In the genomic region with DNA sequence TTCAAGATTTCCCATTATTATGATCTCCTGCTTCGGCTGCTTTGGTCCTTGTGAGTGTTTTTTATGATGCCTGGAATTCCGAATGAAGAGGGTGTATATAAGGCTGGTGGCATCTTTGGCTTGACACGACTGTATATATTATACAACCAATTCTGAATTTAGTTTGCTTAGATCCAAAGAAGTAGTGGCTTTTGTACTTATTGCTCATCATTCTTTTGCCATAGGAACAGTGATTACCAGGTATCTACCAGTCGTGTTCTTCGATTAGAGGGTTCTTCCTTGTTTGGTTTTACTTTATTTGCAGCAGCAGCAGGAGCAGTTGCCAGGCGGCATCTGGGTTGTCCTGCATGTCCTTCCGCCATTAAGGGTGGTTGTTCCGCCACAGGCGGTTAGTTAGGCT, we compare ENCODE assay signal across 2 fruit fly cellular contexts.
TF ChIP-seq lines count a peak whose summit lies in the region.

No protein-coding gene starts in this region.

TF ChIP-seq in whole organism, embryonic, 481 proteins besides CTCF, POLR2A, EP300 and RAD21 (continued from another document and continues in another):
- no peak for TF ChIP-seq lov (optimal IDR thresholded peaks at IDR 0.05; lab: Kevin White, UChicago)
- TF ChIP-seq lov (GFP tag; IDR thresholded peaks at IDR 0.05; lab: Robert Waterston, UW), result peak; percentile 56; the same call in 1 of the 3 replicates
- no peak for TF ChIP-seq MBD-R2 (GFP tag; IDR thresholded peaks at IDR 0.05; lab: Robert Waterston, UW)
- TF ChIP-seq CHES-1-like (GFP tag; optimal IDR thresholded peaks at IDR 0.05; lab: Kevin White, UChicago), result peak; percentile 26
- TF ChIP-seq kay (GFP tag; optimal IDR thresholded peaks at IDR 0.05; lab: Kevin White, UChicago), result no peak
- TF ChIP-seq Sry-β (GFP tag; optimal IDR thresholded peaks at IDR 0.05; lab: Kevin White, UChicago), result no peak
- TF ChIP-seq psq (GFP tag; optimal IDR thresholded peaks at IDR 0.05; lab: Kevin White, UChicago), result no peak
- TF ChIP-seq Gsc (GFP tag; IDR thresholded peaks at IDR 0.05; lab: Robert Waterston, UW), result no peak
- no peak for TF ChIP-seq Bteb2 (GFP tag; optimal IDR thresholded peaks at IDR 0.05; lab: Kevin White, UChicago)
- no peak for TF ChIP-seq gcm (GFP tag; optimal IDR thresholded peaks at IDR 0.05; lab: Kevin White, UChicago)
- TF ChIP-seq CG3065 (GFP tag; optimal IDR thresholded peaks at IDR 0.05; lab: Kevin White, UChicago), result no peak
- peak; percentile 57 for TF ChIP-seq HLH3B (GFP tag; IDR thresholded peaks at IDR 0.05; lab: Robert Waterston, UW)
- peak; percentile 29 for TF ChIP-seq CG12769 (tag; optimal IDR thresholded peaks at IDR 0.05; lab: Kevin White, UChicago)
- TF ChIP-seq dan (GFP tag; IDR thresholded peaks at IDR 0.05; lab: Robert Waterston, UW), result no peak
- 0 out of 2 replicates have a peak, but pooled peaks have one; percentile 19 for TF ChIP-seq GATAe (GFP tag; conservative IDR thresholded peaks at IDR 0.05; lab: Robert Waterston, UW)
- TF ChIP-seq wek (GFP tag; optimal IDR thresholded peaks at IDR 0.05; lab: Kevin White, UChicago), result no peak
- no peak; the same call in 1 of the 2 replicates for TF ChIP-seq CG5953 (GFP tag; IDR thresholded peaks at IDR 0.05; lab: Robert Waterston, UW)
- no peak for TF ChIP-seq CG16779 (GFP tag; IDR thresholded peaks at IDR 0.05; lab: Robert Waterston, UW)
- no peak for TF ChIP-seq bigmax (GFP tag; optimal IDR thresholded peaks at IDR 0.05; lab: Kevin White, UChicago)
- 0 out of 2 replicates have a peak, but pooled peaks have one; percentile 13 for TF ChIP-seq Awh (GFP tag; IDR thresholded peaks at IDR 0.05; lab: Robert Waterston, UW)
- TF ChIP-seq hb (GFP tag; IDR thresholded peaks at IDR 0.05; lab: Robert Waterston, UW; ENCODE audit: partially characterized antibody), result no peak
- TF ChIP-seq CG6683 (GFP tag; optimal IDR thresholded peaks at IDR 0.05; lab: Kevin White, UChicago), result no peak
- TF ChIP-seq en (GFP tag; optimal IDR thresholded peaks at IDR 0.05; lab: Kevin White, UChicago), result no peak
- TF ChIP-seq Meics (GFP tag; optimal IDR thresholded peaks at IDR 0.05; lab: Kevin White, UChicago), result peak; percentile 49
- no peak for TF ChIP-seq CkIIα-i1 (GFP tag; IDR thresholded peaks at IDR 0.05; lab: Robert Waterston, UW)
- no peak for TF ChIP-seq BEAF-32 (GFP tag; optimal IDR thresholded peaks at IDR 0.05; lab: Kevin White, UChicago)
- TF ChIP-seq CG4854 (GFP tag; optimal IDR thresholded peaks at IDR 0.05; lab: Kevin White, UChicago), result no peak
- TF ChIP-seq CG15269 (tag; optimal IDR thresholded peaks at IDR 0.05; lab: Kevin White, UChicago), result peak; percentile 32
- TF ChIP-seq ewg (GFP tag; optimal IDR thresholded peaks at IDR 0.05; lab: Kevin White, UChicago), result peak; percentile 39
- peak; percentile 55; the same call in 2 of the 3 replicates for TF ChIP-seq CG17361 (GFP tag; IDR thresholded peaks at IDR 0.05; lab: Robert Waterston, UW)
- peak; percentile 60 for TF ChIP-seq CG10979 (tag; optimal IDR thresholded peaks at IDR 0.05; lab: Kevin White, UChicago)
- TF ChIP-seq ara (GFP tag; IDR thresholded peaks at IDR 0.05; lab: Robert Waterston, UW), result peak; percentile 75
- TF ChIP-seq cwo (GFP tag; optimal IDR thresholded peaks at IDR 0.05; lab: Kevin White, UChicago), result peak; percentile 17
- no peak for TF ChIP-seq CG7928 (GFP tag; optimal IDR thresholded peaks at IDR 0.05; lab: Kevin White, UChicago)
- peak; percentile 87 for TF ChIP-seq D19B (GFP tag; optimal IDR thresholded peaks at IDR 0.05; lab: Kevin White, UChicago)
- TF ChIP-seq CG2116 (GFP tag; optimal IDR thresholded peaks at IDR 0.05; lab: Kevin White, UChicago), result no peak
- no peak for TF ChIP-seq Hey (tag; optimal IDR thresholded peaks at IDR 0.05; lab: Kevin White, UChicago)
- no peak for TF ChIP-seq Vsx1 (GFP tag; optimal IDR thresholded peaks at IDR 0.05; lab: Kevin White, UChicago)
- no peak for TF ChIP-seq Usf (GFP tag; optimal IDR thresholded peaks at IDR 0.05; lab: Kevin White, UChicago)
- TF ChIP-seq CG33213 (GFP tag; optimal IDR thresholded peaks at IDR 0.05; lab: Kevin White, UChicago), result peak; percentile 23
- no peak for TF ChIP-seq pum (GFP tag; optimal IDR thresholded peaks at IDR 0.05; lab: Kevin White, UChicago)
- peak; percentile 7 for TF ChIP-seq Atf-2 (GFP tag; optimal IDR thresholded peaks at IDR 0.05; lab: Kevin White, UChicago)
- TF ChIP-seq CG10147 (GFP tag; optimal IDR thresholded peaks at IDR 0.05; lab: Kevin White, UChicago), result peak; percentile 6
- TF ChIP-seq br (optimal IDR thresholded peaks at IDR 0.05; lab: Kevin White, UChicago), result no peak
- no peak for TF ChIP-seq CG5245 (GFP tag; optimal IDR thresholded peaks at IDR 0.05; lab: Kevin White, UChicago)
- peak; percentile 16 for TF ChIP-seq CG12236 (GFP tag; optimal IDR thresholded peaks at IDR 0.05; lab: Kevin White, UChicago)
- TF ChIP-seq NFAT (GFP tag; IDR thresholded peaks at IDR 0.05; lab: Robert Waterston, UW), result no peak
- TF ChIP-seq Deaf1 (tag; optimal IDR thresholded peaks at IDR 0.05; lab: Kevin White, UChicago), result no peak
- TF ChIP-seq Xrp1 (GFP tag; IDR thresholded peaks at IDR 0.05; lab: Robert Waterston, UW), result peak; percentile 85
- TF ChIP-seq ro (GFP tag; IDR thresholded peaks at IDR 0.05; lab: Robert Waterston, UW), result no peak
- 0 out of 2 replicates have a peak, but pooled peaks have one; percentile 11 for TF ChIP-seq Poxn (GFP tag; IDR thresholded peaks at IDR 0.05; lab: Robert Waterston, UW)
- no peak for TF ChIP-seq corto (GFP tag; optimal IDR thresholded peaks at IDR 0.05; lab: Kevin White, UChicago)
- peak; percentile 60 for TF ChIP-seq nmo (GFP tag; optimal IDR thresholded peaks at IDR 0.05; lab: Kevin White, UChicago)
- peak; percentile 60 for TF ChIP-seq sob (GFP tag; IDR thresholded peaks at IDR 0.05; lab: Robert Waterston, UW)
- TF ChIP-seq bcd (GFP tag; optimal IDR thresholded peaks at IDR 0.05; lab: Kevin White, UChicago), result peak; percentile 47
- no peak for TF ChIP-seq gfzf (GFP tag; optimal IDR thresholded peaks at IDR 0.05; lab: Kevin White, UChicago)
- no peak for TF ChIP-seq Neu2 (GFP tag; optimal IDR thresholded peaks at IDR 0.05; lab: Kevin White, UChicago; ENCODE audit: borderline replicate concordance)
- TF ChIP-seq Hmx (GFP tag; optimal IDR thresholded peaks at IDR 0.05; lab: Kevin White, UChicago), result no peak
- no peak for TF ChIP-seq CG6175 (GFP tag; IDR thresholded peaks at IDR 0.05; lab: Robert Waterston, UW)
- TF ChIP-seq chn (GFP tag; optimal IDR thresholded peaks at IDR 0.05; lab: Kevin White, UChicago), result peak; percentile 65
- TF ChIP-seq CG11247 (GFP tag; IDR thresholded peaks at IDR 0.05; lab: Robert Waterston, UW), result 0 out of 2 replicates have a peak, but pooled peaks have one; percentile 9
- TF ChIP-seq emc (GFP tag; optimal IDR thresholded peaks at IDR 0.05; lab: Kevin White, UChicago), result no peak
- TF ChIP-seq CG30403 (GFP tag; optimal IDR thresholded peaks at IDR 0.05; lab: Kevin White, UChicago), result peak; percentile 48
- TF ChIP-seq Ets65A (GFP tag; lab: Kevin White, UChicago), result peak; percentile 93

TF ChIP-seq in whole organism, prepupa, 60 proteins besides CTCF, POLR2A, EP300 and RAD21 (continued from another document):
- TF ChIP-seq CG11762 (GFP tag; optimal IDR thresholded peaks at IDR 0.05; lab: Kevin White, UChicago; ENCODE audit: insufficient read depth), result no peak
- TF ChIP-seq vri (GFP tag; optimal IDR thresholded peaks at IDR 0.05; lab: Kevin White, UChicago), result peak; percentile 36
- TF ChIP-seq Met (GFP tag; optimal IDR thresholded peaks at IDR 0.05; lab: Kevin White, UChicago), result peak; percentile 65
- TF ChIP-seq CG10669 (GFP tag; optimal IDR thresholded peaks at IDR 0.05; lab: Kevin White, UChicago), result peak; percentile 3
- peak; percentile 63 for TF ChIP-seq Eip78C (GFP tag; lab: Kevin White, UChicago)
- no peak for TF ChIP-seq Lpt (GFP tag; optimal IDR thresholded peaks at IDR 0.05; lab: Kevin White, UChicago)
- peak; percentile 47 for TF ChIP-seq CG31627 (GFP tag; optimal IDR thresholded peaks at IDR 0.05; lab: Kevin White, UChicago)
- TF ChIP-seq pdm3 (GFP tag; optimal IDR thresholded peaks at IDR 0.05; lab: Kevin White, UChicago), result peak; percentile 41
- TF ChIP-seq Ets21C (GFP tag; optimal IDR thresholded peaks at IDR 0.05; lab: Kevin White, UChicago), result peak; percentile 19
- TF ChIP-seq CG3919 (GFP tag; optimal IDR thresholded peaks at IDR 0.05; lab: Kevin White, UChicago), result no peak
- TF ChIP-seq Ets96B (tag; optimal IDR thresholded peaks at IDR 0.05; lab: Kevin White, UChicago), result peak; percentile 6
- TF ChIP-seq CG6854 (GFP tag; optimal IDR thresholded peaks at IDR 0.05; lab: Kevin White, UChicago), result no peak
- TF ChIP-seq CG8319 (GFP tag; optimal IDR thresholded peaks at IDR 0.05; lab: Kevin White, UChicago), result peak; percentile 8
- no peak for TF ChIP-seq dsx (GFP tag; optimal IDR thresholded peaks at IDR 0.05; lab: Kevin White, UChicago; ENCODE audit: poor library complexity, severe bottlenecking)
- TF ChIP-seq Smox (GFP tag; optimal IDR thresholded peaks at IDR 0.05; lab: Kevin White, UChicago), result peak; percentile 62
- TF ChIP-seq Eip93F (GFP tag; optimal IDR thresholded peaks at IDR 0.05; lab: Kevin White, UChicago), result no peak
- TF ChIP-seq svp (GFP tag; lab: Kevin White, UChicago), result peak; percentile 60
- TF ChIP-seq Sox15 (GFP tag; optimal IDR thresholded peaks at IDR 0.05; lab: Kevin White, UChicago), result peak; percentile 25
- TF ChIP-seq CG16779 (tag; optimal IDR thresholded peaks at IDR 0.05; lab: Kevin White, UChicago), result no peak
- TF ChIP-seq CG32006 (GFP tag; optimal IDR thresholded peaks at IDR 0.05; lab: Kevin White, UChicago), result no peak
- TF ChIP-seq CG15336 (GFP tag; IDR thresholded peaks at IDR 0.05; lab: Robert Waterston, UW), result no peak
- TF ChIP-seq CG8632 (GFP tag; optimal IDR thresholded peaks at IDR 0.05; lab: Kevin White, UChicago), result peak; percentile 41
- TF ChIP-seq CG7368 (GFP tag; optimal IDR thresholded peaks at IDR 0.05; lab: Kevin White, UChicago), result peak; percentile 5
- no peak for TF ChIP-seq CG9139 (GFP tag; optimal IDR thresholded peaks at IDR 0.05; lab: Kevin White, UChicago)
- TF ChIP-seq CG11902 (GFP tag; optimal IDR thresholded peaks at IDR 0.05; lab: Kevin White, UChicago), result no peak
- TF ChIP-seq fd59A (GFP tag; optimal IDR thresholded peaks at IDR 0.05; lab: Kevin White, UChicago), result no peak
- TF ChIP-seq CG8119 (GFP tag; IDR thresholded peaks at IDR 0.05; lab: Robert Waterston, UW), result no peak
- no peak for TF ChIP-seq CG3032 (tag; optimal IDR thresholded peaks at IDR 0.05; lab: Kevin White, UChicago)
- no peak for TF ChIP-seq CG6163 (GFP tag; IDR thresholded peaks at IDR 0.05; lab: Robert Waterston, UW)
- no peak for TF ChIP-seq CG10631 (GFP tag; optimal IDR thresholded peaks at IDR 0.05; lab: Kevin White, UChicago)
- TF ChIP-seq dac (GFP tag; optimal IDR thresholded peaks at IDR 0.05; lab: Kevin White, UChicago), result no peak
- no peak for TF ChIP-seq Hr38 (GFP tag; optimal IDR thresholded peaks at IDR 0.05; lab: Kevin White, UChicago)
- no peak for TF ChIP-seq eg (GFP tag; IDR thresholded peaks at IDR 0.05; lab: Robert Waterston, UW)
- TF ChIP-seq fkh (GFP tag; optimal IDR thresholded peaks at IDR 0.05; lab: Kevin White, UChicago), result no peak
- TF ChIP-seq CG11294 (GFP tag; IDR thresholded peaks at IDR 0.05; lab: Robert Waterston, UW), result no peak
- no peak for TF ChIP-seq Blimp-1 (GFP tag; optimal IDR thresholded peaks at IDR 0.05; lab: Kevin White, UChicago)
- TF ChIP-seq achi (GFP tag; optimal IDR thresholded peaks at IDR 0.05; lab: Kevin White, UChicago), result peak; percentile 25
- peak; percentile 46 for TF ChIP-seq CG6792 (GFP tag; optimal IDR thresholded peaks at IDR 0.05; lab: Kevin White, UChicago)
